Worm (Caenorhabditis elegans) whole organism, L4 larva: ENCODE data around the gene coa-7.

Source experiments
- D1046.2 ChIP-seq: fragments of 200-800 bp; sonication (Bioruptor generic); IDR thresholded peaks from 2 replicates; pipeline ENCODE4 v1.3.6; 2022; ENCODE audit warnings: missing genetic modification characterization, missing compliant biosample characterization
- F49E8.2 ChIP-seq: sonication (generic microtip); optimal IDR thresholded peaks from 2 replicates; lab custom pipeline; 2016; ENCODE audit warnings: missing compliant biosample characterization, mild to moderate bottlenecking, missing genetic modification characterization, borderline replicate concordance
- R02D3.7 ChIP-seq: fragments of 150-350 bp; sonication (generic microtip); optimal IDR thresholded peaks from 3 replicates; lab custom pipeline; 2014; ENCODE audit warnings: missing biosample characterization, missing genetic modification characterization
- T20F7.1 ChIP-seq: fragments of 200-800 bp; sonication (Bioruptor generic); optimal IDR thresholded peaks from 2 replicates; lab custom pipeline; 2018; ENCODE audit warnings: mild to moderate bottlenecking, missing genetic modification characterization, missing compliant biosample characterization
- T26A8.4 ChIP-seq: fragments of 200-800 bp; sonication (Bioruptor generic); IDR thresholded peaks from 2 replicates; pipeline ENCODE4 v1.3.6; 2022; ENCODE audit warnings: missing genetic modification characterization, missing compliant biosample characterization
- Y48G9A.11 ChIP-seq: fragments of 200-800 bp; sonication (Bioruptor generic); IDR thresholded peaks from 2 replicates; pipeline ENCODE4 v1.3.6; 2022; ENCODE audit warnings: missing genetic modification reagents, missing genetic modification characterization, missing compliant biosample characterization
- Y5F2A.4 ChIP-seq: fragments of 200-800 bp; sonication (Bioruptor generic); optimal IDR thresholded peaks from 2 replicates; lab custom pipeline; 2018; ENCODE audit warnings: mild to moderate bottlenecking, missing genetic modification characterization, missing compliant biosample characterization
- ZK546.5 ChIP-seq, 2 experiments: sonication (generic microtip); optimal IDR thresholded peaks; 2 replicates each; lab custom pipeline; 2017; ENCODE audit warnings: missing biosample characterization in 2 of 2, missing genetic modification characterization in 2 of 2
- aha-1 ChIP-seq: fragments of 150-350 bp; peaks from one replicate; lab custom pipeline; 2014; ENCODE audit warnings: missing biosample characterization, missing genetic modification characterization
- ama-1 ChIP-seq: fragments of 150-350 bp; optimal IDR thresholded peaks from 2 replicates; lab custom pipeline; 2014; ENCODE audit warnings: inconsistent platforms, mixed read lengths
- arid-1 ChIP-seq: fragments of 200-800 bp; sonication (Bioruptor generic); conservative IDR thresholded peaks from 2 replicates; pipeline ENCODE4 v1.3.6; 2022; ENCODE audit warnings: missing genetic modification reagents, missing genetic modification characterization, missing compliant biosample characterization
- ceh-32 ChIP-seq: sonication (generic microtip); optimal IDR thresholded peaks from 2 replicates; lab custom pipeline; 2016; ENCODE audit warnings: mild to moderate bottlenecking, missing genetic modification characterization, missing compliant biosample characterization; ENCODE audit not compliant: poor library complexity
- ceh-62 ChIP-seq: sonication (generic microtip); optimal IDR thresholded peaks from 2 replicates; lab custom pipeline; 2017; ENCODE audit warnings: missing biosample characterization, missing genetic modification characterization
- ceh-82 ChIP-seq: sonication (generic microtip); optimal IDR thresholded peaks from 2 replicates; lab custom pipeline; 2017; ENCODE audit warnings: missing biosample characterization, missing genetic modification characterization
- ces-1 ChIP-seq: fragments of 150-350 bp; sonication (generic microtip); optimal IDR thresholded peaks from 4 replicates; lab custom pipeline; 2014; ENCODE audit warnings: missing biosample characterization, missing genetic modification reagents, missing genetic modification characterization
- cey-2 ChIP-seq: sonication (generic microtip); optimal IDR thresholded peaks from 3 replicates; lab custom pipeline; 2017; ENCODE audit warnings: missing genetic modification characterization, mild to moderate bottlenecking, missing compliant biosample characterization, antibody characterized with exemption, borderline replicate concordance; ENCODE audit not compliant: insufficient read depth
- ctbp-1 ChIP-seq: fragments of 200-800 bp; sonication (Bioruptor generic); IDR thresholded peaks from 2 replicates; pipeline ENCODE4 v1.3.6; 2022; ENCODE audit warnings: missing genetic modification reagents, missing genetic modification characterization, missing compliant biosample characterization
- daf-12 ChIP-seq: fragments of 150-350 bp; optimal IDR thresholded peaks from 2 replicates; lab custom pipeline; 2014; ENCODE audit warnings: missing biosample characterization, missing genetic modification reagents, missing genetic modification characterization
- daf-8 ChIP-seq: fragments of 200-800 bp; sonication (Bioruptor generic); IDR thresholded peaks from 2 replicates; pipeline ENCODE4 v1.3.6; 2022; ENCODE audit warnings: missing genetic modification characterization, missing compliant biosample characterization
- dve-1 ChIP-seq: sonication (generic microtip); optimal IDR thresholded peaks from 2 replicates; lab custom pipeline; 2017; ENCODE audit warnings: antibody characterized with exemption, mild to moderate bottlenecking, missing genetic modification characterization, missing compliant biosample characterization; ENCODE audit not compliant: insufficient read depth
- egl-27 ChIP-seq: sonication (generic microtip); optimal IDR thresholded peaks from 3 replicates; lab custom pipeline; 2017; ENCODE audit warnings: missing biosample characterization, missing genetic modification reagents, missing genetic modification characterization
- fkh-10 ChIP-seq: fragments of 150-350 bp; optimal IDR thresholded peaks from 2 replicates; lab custom pipeline; 2014; ENCODE audit warnings: missing biosample characterization, missing genetic modification reagents, missing genetic modification characterization
- gei-8 ChIP-seq: fragments of 200-800 bp; sonication (Bioruptor generic); optimal IDR thresholded peaks from 2 replicates; lab custom pipeline; 2018; ENCODE audit warnings: mild to moderate bottlenecking, missing genetic modification characterization, missing compliant biosample characterization
- hif-1 ChIP-seq, 2 experiments: sonication (generic microtip); optimal IDR thresholded peaks; 2 replicates each; lab custom pipeline; 2016 to 2017; ENCODE audit warnings: missing compliant biosample characterization in 2 of 2, missing genetic modification characterization in 2 of 2, missing genetic modification reagents in 2 of 2, missing genotype in 2 of 2, mild to moderate bottlenecking in 1 of 2
- hlh-11 ChIP-seq: fragments of 200-800 bp; sonication (Bioruptor generic); optimal IDR thresholded peaks from 2 replicates; lab custom pipeline; 2018; ENCODE audit warnings: mild to moderate bottlenecking, missing genetic modification characterization, missing compliant biosample characterization
- hmg-1.1 ChIP-seq: fragments of 200-800 bp; sonication (Bioruptor generic); IDR thresholded peaks from 2 replicates; pipeline ENCODE4 v1.3.6; 2022; ENCODE audit warnings: missing genetic modification reagents, missing genetic modification characterization, missing compliant biosample characterization
- lin-13 ChIP-seq: fragments of 150-350 bp; optimal IDR thresholded peaks from 2 replicates; lab custom pipeline; 2014; ENCODE audit warnings: missing biosample characterization, missing genetic modification reagents, missing genetic modification characterization
- lin-15B ChIP-seq: fragments of 150-350 bp; sonication (generic microtip); optimal IDR thresholded peaks from 3 replicates; lab custom pipeline; 2014; ENCODE audit warnings: missing biosample characterization, missing genetic modification characterization
- lin-39 ChIP-seq: fragments of 150-350 bp; optimal IDR thresholded peaks from 2 replicates; lab custom pipeline; 2014; ENCODE audit warnings: missing biosample characterization, missing genetic modification reagents, missing genetic modification characterization
- madf-5 ChIP-seq, 2 experiments: fragments of 200-800 bp; sonication (Bioruptor generic); IDR thresholded peaks; 2 replicates each; pipeline ENCODE4 v1.3.6; 2022; ENCODE audit warnings: missing compliant biosample characterization in 2 of 2, missing genetic modification characterization in 2 of 2
- mdt-29 ChIP-seq: fragments of 200-800 bp; sonication (Bioruptor generic); IDR thresholded peaks from 2 replicates; pipeline ENCODE4 v1.3.6; 2022; ENCODE audit warnings: missing genetic modification reagents, missing genetic modification characterization, missing compliant biosample characterization
- mep-1 ChIP-seq: fragments of 150-350 bp; sonication (generic microtip); optimal IDR thresholded peaks from 3 replicates; lab custom pipeline; 2014; ENCODE audit warnings: missing biosample characterization, missing genetic modification characterization
- mes-2 ChIP-seq: sonication (generic microtip); optimal IDR thresholded peaks from 2 replicates; lab custom pipeline; 2016; ENCODE audit warnings: missing genotype, mild to moderate bottlenecking, missing genetic modification characterization, missing compliant biosample characterization; ENCODE audit not compliant: poor library complexity, severe bottlenecking
- mxl-2 ChIP-seq: fragments of 200-800 bp; sonication (Bioruptor generic); conservative IDR thresholded peaks from 2 replicates; pipeline ENCODE4 v1.3.6; 2022; ENCODE audit warnings: missing genetic modification reagents, missing genetic modification characterization, missing compliant biosample characterization
- nhr-111 ChIP-seq: fragments of 200-800 bp; sonication (Bioruptor generic); optimal IDR thresholded peaks from 2 replicates; lab custom pipeline; 2018; ENCODE audit warnings: mild to moderate bottlenecking, missing genetic modification characterization, missing compliant biosample characterization
- nhr-237 ChIP-seq: sonication (generic microtip); optimal IDR thresholded peaks from 2 replicates; lab custom pipeline; 2017; ENCODE audit warnings: missing biosample characterization, missing genetic modification characterization
- nhr-28 ChIP-seq: fragments of 150-350 bp; optimal IDR thresholded peaks from 2 replicates; lab custom pipeline; 2014; ENCODE audit warnings: missing biosample characterization, missing genetic modification characterization
- nhr-41 ChIP-seq: fragments of 200-800 bp; sonication (Bioruptor generic); IDR thresholded peaks from 2 replicates; pipeline ENCODE4 v1.3.6; 2022; ENCODE audit warnings: missing genetic modification reagents, missing genetic modification characterization, missing compliant biosample characterization
- nhr-48 ChIP-seq: sonication (generic microtip); optimal IDR thresholded peaks from 2 replicates; lab custom pipeline; 2016; ENCODE audit warnings: mild to moderate bottlenecking, missing genetic modification characterization, missing compliant biosample characterization
- rbr-2 ChIP-seq: sonication (generic microtip); optimal IDR thresholded peaks from 2 replicates; lab custom pipeline; 2016; ENCODE audit warnings: missing genotype, missing genetic modification characterization, missing compliant biosample characterization
- sdz-12 ChIP-seq: fragments of 200-800 bp; sonication (Bioruptor generic); optimal IDR thresholded peaks from 2 replicates; lab custom pipeline; 2018; ENCODE audit warnings: mild to moderate bottlenecking, missing genetic modification characterization, missing compliant biosample characterization
- skn-1 ChIP-seq: fragments of 150-350 bp; optimal IDR thresholded peaks from 2 replicates; lab custom pipeline; 2014; ENCODE audit warnings: missing biosample characterization, missing genetic modification characterization
- snpc-4 ChIP-seq: fragments of 150-350 bp; optimal IDR thresholded peaks from 2 replicates; lab custom pipeline; 2014; ENCODE audit warnings: missing biosample characterization, missing genetic modification characterization
- spr-3 ChIP-seq: fragments of 200-800 bp; sonication (Bioruptor generic); optimal IDR thresholded peaks from 2 replicates; lab custom pipeline; 2018; ENCODE audit warnings: mild to moderate bottlenecking, missing genetic modification characterization, missing compliant biosample characterization
- tag-97 ChIP-seq: fragments of 200-800 bp; sonication (Bioruptor generic); IDR thresholded peaks from 2 replicates; pipeline ENCODE4 v1.3.6; 2022; ENCODE audit warnings: missing genetic modification characterization, missing compliant biosample characterization
- tra-1 ChIP-seq: fragments of 200-800 bp; sonication (Bioruptor generic); IDR thresholded peaks from 2 replicates; pipeline ENCODE4 v1.3.6; 2022; ENCODE audit warnings: missing genetic modification reagents, missing genetic modification characterization, missing compliant biosample characterization
- unc-62 ChIP-seq, 3 experiments: fragments of 150-350 bp in 1 of 3; sonication (generic microtip); optimal IDR thresholded peaks in 2 of 3; peaks in 1 of 3; 1 replicate in 1 of 3; 2 replicates in 2 of 3; lab custom pipeline; 2014 to 2017; ENCODE audit warnings: missing biosample characterization in 3 of 3, missing genetic modification characterization in 3 of 3, missing genetic modification reagents in 3 of 3, missing genotype in 1 of 3
- vab-7 ChIP-seq: fragments of 200-800 bp; sonication (Bioruptor generic); IDR thresholded peaks from 2 replicates; pipeline ENCODE4 v1.3.6; 2022; ENCODE audit warnings: missing genetic modification reagents, missing genetic modification characterization, missing compliant biosample characterization
- zfp-3 ChIP-seq: fragments of 200-800 bp; sonication (Bioruptor generic); conservative IDR thresholded peaks from 2 replicates; pipeline ENCODE4 v1.3.6; 2022; ENCODE audit warnings: missing genetic modification reagents, missing genetic modification characterization, missing compliant biosample characterization
- zip-2 ChIP-seq: fragments of 150-350 bp; optimal IDR thresholded peaks from 2 replicates; lab custom pipeline; 2014; ENCODE audit warnings: missing biosample characterization, missing genetic modification characterization
- ztf-11 ChIP-seq: fragments of 150-350 bp; optimal IDR thresholded peaks from 2 replicates; lab custom pipeline; 2014; ENCODE audit warnings: missing biosample characterization, missing genetic modification characterization

The coa-7 gene

ce11 chrII:11652679-11653174, 1.8 kb upstream of the coa-7 start, which contains the start of the genes rad-23 and rpn-12:
rad-23 (minus strand) TSS chrII:11652729.
rpn-12 (plus strand) TSS chrII:11653124.
- no peak for TF ChIP-seq gei-8
- TF ChIP-seq Y48G9A.11 (GFP tag; lab: Robert Waterston, UW) = no peak
- no peak for TF ChIP-seq tra-1 (GFP tag; lab: Robert Waterston, UW)
- no peak for TF ChIP-seq fkh-10 (GFP tag; lab: Kevin White, UChicago)
- peak; percentile 74 for TF ChIP-seq mes-2
- no peak for TF ChIP-seq skn-1 (tag; lab: Kevin White, UChicago)
- no peak for TF ChIP-seq daf-8
- no peak for TF ChIP-seq zip-2 (tag; lab: Kevin White, UChicago)
- TF ChIP-seq daf-12 (tag; lab: Kevin White, UChicago) = no peak
- TF ChIP-seq ceh-62 (tag; lab: Kevin White, UChicago) = no peak
- TF ChIP-seq hlh-11 (tag; lab: Kevin White, UChicago) = peak; percentile 14
- TF ChIP-seq ZK546.5 (tag; optimal IDR thresholded peaks at IDR 0.05; lab: Kevin White, UChicago) = no peak
- TF ChIP-seq rbr-2 (tag; lab: Kevin White, UChicago) = peak; percentile 1
- TF ChIP-seq sdz-12 (GFP tag; lab: Kevin White, UChicago) = no peak
- TF ChIP-seq unc-62 (GFP tag; optimal IDR thresholded peaks at IDR 0.05 in 1 of 2; lab: Kevin White, UChicago) = no peak
- TF ChIP-seq unc-62 (tag; optimal IDR thresholded peaks at IDR 0.05; lab: Kevin White, UChicago) = no peak
- TF ChIP-seq Y5F2A.4 = no peak
- TF ChIP-seq nhr-41 = no peak
- no peak for TF ChIP-seq F49E8.2 (tag; lab: Kevin White, UChicago)
- TF ChIP-seq R02D3.7 (tag; lab: Kevin White, UChicago) = peak; percentile 81
- no peak for TF ChIP-seq nhr-48 (tag; lab: Kevin White, UChicago)
- TF ChIP-seq D1046.2 (GFP tag; lab: Robert Waterston, UW) = no peak
- TF ChIP-seq nhr-237 = no peak
- TF ChIP-seq mxl-2 = no peak
- TF ChIP-seq hmg-1.1 (GFP tag; lab: Robert Waterston, UW) = no peak
- peak; percentile 44 for TF ChIP-seq dve-1
- no peak for TF ChIP-seq T26A8.4 (GFP tag; lab: Robert Waterston, UW)
- no peak for TF ChIP-seq T20F7.1 (GFP tag; lab: Kevin White, UChicago)
- TF ChIP-seq ama-1 (lab: Kevin White, UChicago) = no peak
- TF ChIP-seq spr-3 = no peak
- TF ChIP-seq mep-1 (tag; lab: Kevin White, UChicago) = no peak
- TF ChIP-seq lin-15B = no peak
- TF ChIP-seq ceh-82 (tag; lab: Kevin White, UChicago) = no peak
- TF ChIP-seq nhr-111 = no peak
- no peak for TF ChIP-seq zfp-3 (GFP tag; lab: Robert Waterston, UW)
- no peak for TF ChIP-seq vab-7 (GFP tag; lab: Robert Waterston, UW)
- TF ChIP-seq cey-2 (tag; lab: Kevin White, UChicago) = no peak
- no peak for TF ChIP-seq ctbp-1 (GFP tag; lab: Robert Waterston, UW)
- TF ChIP-seq lin-39 (tag; lab: Kevin White, UChicago) = no peak
- peak; percentile 34 for TF ChIP-seq nhr-28
- no peak for TF ChIP-seq mdt-29 (GFP tag; lab: Robert Waterston, UW)
- no peak for TF ChIP-seq egl-27 (tag; lab: Kevin White, UChicago)
- TF ChIP-seq madf-5 (GFP tag; IDR thresholded peaks at IDR 0.05; lab: Robert Waterston, UW) = no peak
- TF ChIP-seq aha-1 = peak; percentile 65
- no peak for TF ChIP-seq snpc-4
- no peak for TF ChIP-seq ztf-11 (tag; lab: Kevin White, UChicago)
- no peak for TF ChIP-seq tag-97 (GFP tag; lab: Robert Waterston, UW)
- no peak for TF ChIP-seq ceh-32 (tag; lab: Kevin White, UChicago)
- no peak for TF ChIP-seq ces-1 (GFP tag; lab: Kevin White, UChicago)
- peak; percentile 32 for TF ChIP-seq lin-13
- no peak for TF ChIP-seq arid-1 (GFP tag; lab: Robert Waterston, UW)
- TF ChIP-seq hif-1 (tag; optimal IDR thresholded peaks at IDR 0.05; lab: Kevin White, UChicago) = peak in 1 of 2 experiments; percentile 18
